Fruit fly (Drosophila melanogaster) whole organism, prepupa: ENCODE measurements around the gene CG34300.

ENCODE experiments used
- Blimp-1 ChIP-seq: fragments of 200-800 bp; sonication (Bioruptor generic); optimal IDR thresholded peaks from 3 replicates; lab custom pipeline; 2017; ENCODE audit warnings: missing biosample characterization, missing genetic modification characterization, mild to moderate bottlenecking, moderate library complexity, missing genetic modification reagents
- CG10631 ChIP-seq: fragments of 200-800 bp; sonication (Bioruptor generic); optimal IDR thresholded peaks from 2 replicates; lab custom pipeline; 2016; ENCODE audit warnings: missing biosample characterization, missing genetic modification characterization
- CG10669 ChIP-seq: fragments of 200-800 bp; sonication (Bioruptor generic); optimal IDR thresholded peaks from 3 replicates; lab custom pipeline; 2018; ENCODE audit warnings: missing biosample characterization, mild to moderate bottlenecking, missing genetic modification characterization, moderate library complexity
- CG11294 ChIP-seq: fragments of 200-800 bp; sonication (Bioruptor generic); IDR thresholded peaks from 2 replicates; pipeline ENCODE4 v1.3.6; 2022; ENCODE audit warnings: missing biosample characterization, missing genetic modification characterization
- CG15336 ChIP-seq: fragments of 200-800 bp; sonication (Bioruptor generic); IDR thresholded peaks from 2 replicates; pipeline ENCODE4 v1.3.6; 2022; ENCODE audit warnings: missing biosample characterization, missing genetic modification characterization
- CG1621 ChIP-seq: fragments of 200-800 bp; sonication (Bioruptor generic); optimal IDR thresholded peaks from 3 replicates; lab custom pipeline; 2018; ENCODE audit warnings: missing biosample characterization, mild to moderate bottlenecking, missing genetic modification characterization
- CG16779 ChIP-seq: fragments of 200-800 bp; sonication (Bioruptor generic); optimal IDR thresholded peaks from 3 replicates; lab custom pipeline; 2017; ENCODE audit warnings: missing biosample characterization, mild to moderate bottlenecking, missing genetic modification characterization
- CG31627 ChIP-seq: fragments of 200-800 bp; sonication (Bioruptor generic); optimal IDR thresholded peaks from 3 replicates; lab custom pipeline; 2016; ENCODE audit warnings: missing biosample characterization, missing genetic modification characterization
- CG32006 ChIP-seq: fragments of 200-800 bp; sonication (Bioruptor generic); optimal IDR thresholded peaks from 3 replicates; lab custom pipeline; 2017; ENCODE audit warnings: missing biosample characterization, mild to moderate bottlenecking, missing genetic modification characterization
- CG34406 ChIP-seq: fragments of 200-800 bp; sonication (Bioruptor generic); optimal IDR thresholded peaks from 3 replicates; lab custom pipeline; 2016; ENCODE audit warnings: missing biosample characterization, missing genetic modification characterization
- CG3919 ChIP-seq: fragments of 200-800 bp; sonication (Bioruptor generic); optimal IDR thresholded peaks from 3 replicates; lab custom pipeline; 2016; ENCODE audit warnings: missing biosample characterization, missing genetic modification characterization
- CG4318 ChIP-seq: fragments of 200-800 bp; sonication (Bioruptor generic); optimal IDR thresholded peaks from 3 replicates; lab custom pipeline; 2017; ENCODE audit warnings: missing biosample characterization, mild to moderate bottlenecking, missing genetic modification characterization
- CG6163 ChIP-seq: fragments of 200-800 bp; sonication (Bioruptor generic); IDR thresholded peaks from 3 replicates; pipeline ENCODE4 v1.3.6; 2022; ENCODE audit warnings: missing biosample characterization, missing genetic modification characterization
- CG6276 ChIP-seq: fragments of 200-800 bp; sonication (Bioruptor generic); optimal IDR thresholded peaks from 2 replicates; lab custom pipeline; 2017; ENCODE audit warnings: missing biosample characterization, mild to moderate bottlenecking, missing genetic modification characterization
- CG6792 ChIP-seq: fragments of 200-800 bp; sonication (Bioruptor generic); optimal IDR thresholded peaks from 3 replicates; lab custom pipeline; 2016; ENCODE audit warnings: missing biosample characterization, missing genetic modification characterization
- CG6808 ChIP-seq: fragments of 200-800 bp; sonication (Bioruptor generic); optimal IDR thresholded peaks from 3 replicates; lab custom pipeline; 2017; ENCODE audit warnings: missing biosample characterization, missing genetic modification characterization, mild to moderate bottlenecking, moderate library complexity, missing genetic modification reagents
- CG6854 ChIP-seq: fragments of 200-800 bp; sonication (Bioruptor generic); optimal IDR thresholded peaks from 2 replicates; lab custom pipeline; 2017; ENCODE audit warnings: missing biosample characterization, mild to moderate bottlenecking, missing genetic modification characterization
- CG7368 ChIP-seq: fragments of 200-800 bp; sonication (Bioruptor generic); optimal IDR thresholded peaks from 3 replicates; lab custom pipeline; 2016; ENCODE audit warnings: missing biosample characterization, missing genetic modification characterization
- CG8119 ChIP-seq: fragments of 200-800 bp; sonication (Bioruptor generic); IDR thresholded peaks from 3 replicates; pipeline ENCODE4 v1.3.6; 2022; ENCODE audit warnings: missing biosample characterization, missing genetic modification characterization
- CG8632 ChIP-seq: fragments of 200-800 bp; sonication (Bioruptor generic); optimal IDR thresholded peaks from 3 replicates; lab custom pipeline; 2016; ENCODE audit warnings: missing biosample characterization, missing genetic modification characterization
- CG9139 ChIP-seq: fragments of 200-800 bp; sonication (Bioruptor generic); optimal IDR thresholded peaks from 3 replicates; lab custom pipeline; 2017; ENCODE audit warnings: missing biosample characterization, mild to moderate bottlenecking, missing genetic modification characterization
- Eip75B ChIP-seq: fragments of 200-800 bp; sonication (Bioruptor generic); optimal IDR thresholded peaks from 3 replicates; lab custom pipeline; 2016; ENCODE audit warnings: missing biosample characterization, missing genetic modification characterization
- Eip78C ChIP-seq: fragments of 200-800 bp; sonication (Bioruptor generic); peaks from one replicate; lab custom pipeline; 2016; ENCODE audit warnings: missing biosample characterization, missing genetic modification characterization
- Ets21C ChIP-seq: fragments of 200-800 bp; sonication (Bioruptor generic); optimal IDR thresholded peaks from 3 replicates; lab custom pipeline; 2016; ENCODE audit warnings: missing biosample characterization, missing genetic modification characterization
- Ets96B ChIP-seq: fragments of 200-800 bp; optimal IDR thresholded peaks from 2 replicates; lab custom pipeline; 2019; ENCODE audit warnings: missing biosample characterization, mild to moderate bottlenecking, missing genetic modification characterization, moderate library complexity
- Hr39 ChIP-seq: fragments of 200-800 bp; sonication (Bioruptor generic); optimal IDR thresholded peaks from 2 replicates; lab custom pipeline; 2016; ENCODE audit warnings: missing biosample characterization, missing genetic modification characterization
- Hr4 ChIP-seq: fragments of 200-800 bp; sonication (Bioruptor generic); optimal IDR thresholded peaks from 3 replicates; lab custom pipeline; 2016; ENCODE audit warnings: missing biosample characterization, missing genetic modification characterization
- Lpt ChIP-seq: fragments of 200-800 bp; sonication (Bioruptor generic); optimal IDR thresholded peaks from 3 replicates; lab custom pipeline; 2016; ENCODE audit warnings: missing biosample characterization, missing genetic modification characterization
- Met ChIP-seq: fragments of 200-800 bp; sonication (Bioruptor generic); optimal IDR thresholded peaks from 3 replicates; lab custom pipeline; 2016; ENCODE audit warnings: missing biosample characterization, missing genetic modification characterization
- OdsH ChIP-seq: fragments of 200-800 bp; sonication (Bioruptor generic); optimal IDR thresholded peaks from 3 replicates; lab custom pipeline; 2016; ENCODE audit warnings: missing biosample characterization, missing genetic modification characterization
- Smox ChIP-seq: fragments of 200-800 bp; sonication (Bioruptor generic); optimal IDR thresholded peaks from 3 replicates; lab custom pipeline; 2016; ENCODE audit warnings: missing biosample characterization, missing genetic modification characterization
- Sox102F ChIP-seq: fragments of 200-800 bp; sonication (Bioruptor generic); optimal IDR thresholded peaks from 2 replicates; lab custom pipeline; 2016; ENCODE audit warnings: missing biosample characterization, mild to moderate bottlenecking, missing genetic modification characterization
- Sox14 ChIP-seq: fragments of 200-800 bp; sonication (Bioruptor generic); optimal IDR thresholded peaks from 3 replicates; lab custom pipeline; 2016; ENCODE audit warnings: missing biosample characterization, missing genetic modification characterization
- Sox15 ChIP-seq: fragments of 200-800 bp; sonication (Bioruptor generic); optimal IDR thresholded peaks from 3 replicates; lab custom pipeline; 2016; ENCODE audit warnings: missing biosample characterization, missing genetic modification characterization
- achi ChIP-seq: fragments of 200-800 bp; sonication (Bioruptor generic); optimal IDR thresholded peaks from 3 replicates; lab custom pipeline; 2016; ENCODE audit warnings: missing biosample characterization, missing genetic modification characterization
- acj6 ChIP-seq: fragments of 200-800 bp; sonication (Bioruptor generic); optimal IDR thresholded peaks from 3 replicates; lab custom pipeline; 2016; ENCODE audit warnings: missing biosample characterization, missing genetic modification characterization
- dac ChIP-seq: fragments of 200-800 bp; sonication (Bioruptor generic); optimal IDR thresholded peaks from 2 replicates; lab custom pipeline; 2017; ENCODE audit warnings: missing biosample characterization, mild to moderate bottlenecking, missing genetic modification characterization
- eg ChIP-seq: fragments of 200-800 bp; sonication (Bioruptor generic); IDR thresholded peaks from 3 replicates; pipeline ENCODE4 v1.3.6; 2022; ENCODE audit warnings: missing biosample characterization, missing genetic modification characterization
- esn ChIP-seq: fragments of 200-800 bp; sonication (Bioruptor generic); optimal IDR thresholded peaks from 2 replicates; lab custom pipeline; 2016; ENCODE audit warnings: missing biosample characterization, mild to moderate bottlenecking, missing genetic modification characterization, moderate library complexity
- fd85E ChIP-seq: fragments of 200-800 bp; sonication (Bioruptor generic); optimal IDR thresholded peaks from 3 replicates; lab custom pipeline; 2016; ENCODE audit warnings: missing biosample characterization, missing genetic modification characterization
- fkh ChIP-seq: fragments of 200-800 bp; sonication (Bioruptor generic); optimal IDR thresholded peaks from 3 replicates; lab custom pipeline; 2017; ENCODE audit warnings: missing biosample characterization, mild to moderate bottlenecking, missing genetic modification characterization, moderate library complexity
- lz ChIP-seq: fragments of 200-800 bp; sonication (Bioruptor generic); optimal IDR thresholded peaks from 3 replicates; lab custom pipeline; 2016; ENCODE audit warnings: missing biosample characterization, missing genetic modification characterization
- pdm3 ChIP-seq: fragments of 200-800 bp; sonication (Bioruptor generic); optimal IDR thresholded peaks from 3 replicates; lab custom pipeline; 2016; ENCODE audit warnings: missing biosample characterization, missing genetic modification characterization
- salr ChIP-seq, 2 experiments: fragments of 200-800 bp; sonication (Bioruptor generic); optimal IDR thresholded peaks; 3 replicates each; lab custom pipeline; 2016 to 2018; ENCODE audit warnings: missing biosample characterization in 2 of 2, missing genetic modification characterization in 2 of 2, mild to moderate bottlenecking in 1 of 2
- spab ChIP-seq: fragments of 200-800 bp; sonication (Bioruptor generic); optimal IDR thresholded peaks from 2 replicates; lab custom pipeline; 2017; ENCODE audit warnings: missing biosample characterization, mild to moderate bottlenecking, missing genetic modification characterization, missing genetic modification reagents
- ss ChIP-seq, 2 experiments: fragments of 200-800 bp; sonication (Bioruptor generic); optimal IDR thresholded peaks; 2 replicates in 1 of 2; 3 replicates in 1 of 2; lab custom pipeline; 2017 to 2018; ENCODE audit warnings: mild to moderate bottlenecking in 2 of 2, missing biosample characterization in 2 of 2, missing genetic modification characterization in 2 of 2, moderate library complexity in 1 of 2
- svp ChIP-seq: fragments of 200-800 bp; sonication (Bioruptor generic); peaks from one replicate; lab custom pipeline; 2016; ENCODE audit warnings: missing biosample characterization, missing genetic modification characterization
- topi ChIP-seq: fragments of 200-800 bp; sonication (Bioruptor generic); optimal IDR thresholded peaks from 3 replicates; lab custom pipeline; 2016; ENCODE audit warnings: missing biosample characterization, missing genetic modification characterization

The CG34300 gene

dm6 chr3R:30296035-30296434, 10.4 kb downstream of the CG34300 start (continued):
- TF ChIP-seq CG6163 (GFP tag; lab: Robert Waterston, UW), result peak; percentile 99
- TF ChIP-seq CG10669, result peak; percentile 92
- TF ChIP-seq CG6276, result peak; percentile 97
- TF ChIP-seq OdsH (GFP tag; lab: Kevin White, UChicago), result peak; percentile 97
- peak; percentile 96 for TF ChIP-seq CG8632
- peak; percentile 87 to 94 for TF ChIP-seq salr (GFP tag; optimal IDR thresholded peaks at IDR 0.05; lab: Kevin White, UChicago)
- peak; percentile 83 for TF ChIP-seq CG7368 (GFP tag; lab: Kevin White, UChicago)
- peak; percentile 95 for TF ChIP-seq CG6792 (GFP tag; lab: Kevin White, UChicago)
- peak; percentile 87 for TF ChIP-seq spab (GFP tag; lab: Kevin White, UChicago)
- peak; percentile 77 for TF ChIP-seq CG9139 (GFP tag; lab: Kevin White, UChicago)
- TF ChIP-seq CG1621 (tag; lab: Kevin White, UChicago), result peak; percentile 94
- TF ChIP-seq Blimp-1, result peak; percentile 83
- TF ChIP-seq Sox15 (GFP tag; lab: Kevin White, UChicago), result peak; percentile 93
- peak; percentile 58 to 84 for TF ChIP-seq ss (GFP tag; optimal IDR thresholded peaks at IDR 0.05; lab: Kevin White, UChicago)
- TF ChIP-seq CG31627 (GFP tag; lab: Kevin White, UChicago), result peak; percentile 94
- TF ChIP-seq CG4318, result peak; percentile 95
- TF ChIP-seq fd85E (GFP tag; lab: Kevin White, UChicago), result peak; percentile 89
- TF ChIP-seq CG11294 (GFP tag; lab: Robert Waterston, UW), result peak; percentile 97
- TF ChIP-seq CG8119 (GFP tag; lab: Robert Waterston, UW), result peak; percentile 99
- peak; percentile 94 for TF ChIP-seq Sox102F

DNA sequence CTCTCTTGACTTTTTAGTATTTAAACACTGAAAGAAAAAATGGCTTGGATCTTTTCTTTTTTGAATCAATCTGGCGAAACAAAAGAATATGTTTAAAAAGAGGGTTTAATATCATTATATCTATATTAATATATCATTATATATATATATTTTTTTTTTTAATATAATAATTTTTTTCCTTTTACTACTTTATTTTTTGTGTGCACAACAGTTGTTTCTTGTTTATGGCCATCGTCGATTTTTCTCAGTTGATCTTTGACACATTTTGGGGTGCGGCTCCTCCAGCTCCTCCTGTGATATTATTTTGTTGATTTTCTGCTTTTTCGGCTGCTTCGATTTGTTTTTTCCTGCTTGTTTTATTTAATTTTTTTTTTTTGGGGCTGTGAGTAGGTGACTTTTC, 11.4 kb downstream of the CG34300 start:
- 0 out of 3 replicates have a peak, but pooled peaks have one; percentile 44 for TF ChIP-seq CG6163 (GFP tag; lab: Robert Waterston, UW)
- TF ChIP-seq CG8632, result peak; percentile 86
- no peak for TF ChIP-seq CG6276
- TF ChIP-seq spab (GFP tag; lab: Kevin White, UChicago), result no peak
- no peak for TF ChIP-seq CG10669
- peak; percentile 52 for TF ChIP-seq achi
- TF ChIP-seq lz (GFP tag; lab: Kevin White, UChicago), result peak; percentile 19
- TF ChIP-seq ss (GFP tag; optimal IDR thresholded peaks at IDR 0.05; lab: Kevin White, UChicago), result peak in 1 of 2 experiments; percentile 28
- peak; percentile 27 for TF ChIP-seq Hr39
- peak; percentile 16 for TF ChIP-seq topi (GFP tag; lab: Kevin White, UChicago)
- TF ChIP-seq CG10631 (GFP tag; lab: Kevin White, UChicago), result peak; percentile 52
- peak; percentile 30 for TF ChIP-seq pdm3
- TF ChIP-seq Smox (GFP tag; lab: Kevin White, UChicago), result peak; percentile 33
- TF ChIP-seq Lpt (GFP tag; lab: Kevin White, UChicago), result no peak
- peak; percentile 73 for TF ChIP-seq eg (GFP tag; lab: Robert Waterston, UW)
- TF ChIP-seq Ets21C, result no peak
- peak; percentile 2 for TF ChIP-seq CG6854
- TF ChIP-seq CG6808 (GFP tag; lab: Kevin White, UChicago), result no peak
- peak; percentile 54 for TF ChIP-seq CG32006 (GFP tag; lab: Kevin White, UChicago)
- TF ChIP-seq Ets96B (tag; lab: Kevin White, UChicago), result peak; percentile 12
- peak; percentile 89 for TF ChIP-seq svp (GFP tag; lab: Kevin White, UChicago)
- no peak for TF ChIP-seq fd85E (GFP tag; lab: Kevin White, UChicago)
- TF ChIP-seq CG34406 (GFP tag; lab: Kevin White, UChicago), result peak; percentile 89
- no peak for TF ChIP-seq Blimp-1
- TF ChIP-seq Eip78C (GFP tag; lab: Kevin White, UChicago), result peak; percentile 67
- TF ChIP-seq CG31627 (GFP tag; lab: Kevin White, UChicago), result peak; percentile 13
- TF ChIP-seq esn (GFP tag; lab: Kevin White, UChicago), result peak; percentile 72
- TF ChIP-seq Hr4 (GFP tag; lab: Kevin White, UChicago), result peak; percentile 31
- TF ChIP-seq acj6 (GFP tag; lab: Kevin White, UChicago), result peak; percentile 63
- TF ChIP-seq CG15336 (GFP tag; lab: Robert Waterston, UW), result peak; percentile 79
- peak; percentile 55 for TF ChIP-seq CG6792 (GFP tag; lab: Kevin White, UChicago)
- TF ChIP-seq Sox102F, result peak; percentile 44
- no peak for TF ChIP-seq CG3919
- TF ChIP-seq Met, result peak; percentile 8
- no peak for TF ChIP-seq fkh
- no peak for TF ChIP-seq Sox15 (GFP tag; lab: Kevin White, UChicago)
- TF ChIP-seq Eip75B (GFP tag; lab: Kevin White, UChicago), result no peak
- TF ChIP-seq CG16779 (tag; lab: Kevin White, UChicago), result no peak
- TF ChIP-seq CG8119 (GFP tag; lab: Robert Waterston, UW), result peak; percentile 70; the same call in 2 of the 3 replicates
- peak; percentile 60 for TF ChIP-seq OdsH (GFP tag; lab: Kevin White, UChicago)
- no peak for TF ChIP-seq dac (GFP tag; lab: Kevin White, UChicago)
- TF ChIP-seq Sox14, result no peak
